Fruit fly (Drosophila melanogaster) whole organism: ENCODE results near the gene CG32537.
A peak's percentile ranks its signal among the peaks of the same experiment; 100 is the strongest.

Experiments used
- CG8478 ChIP-seq: fragments of >200 bp; optimal IDR thresholded peaks from 2 replicates; lab custom pipeline; 2018; ENCODE audit warnings: inconsistent platforms
- Dll ChIP-seq: fragments of >200 bp; optimal IDR thresholded peaks from 2 replicates; lab custom pipeline; 2017
- EcR ChIP-seq, 2 experiments: fragments of >200 bp; optimal IDR thresholded peaks; 2 replicates each; lab custom pipeline; 2017; ENCODE audit warnings: missing biosample characterization in 2 of 2, missing genetic modification characterization in 2 of 2, missing genetic modification reagents in 2 of 2
- pan ChIP-seq: fragments of >200 bp; optimal IDR thresholded peaks from 2 replicates; lab custom pipeline; 2017
- psq ChIP-seq: fragments of >200 bp; optimal IDR thresholded peaks from 2 replicates; lab custom pipeline; 2017
- usp ChIP-seq: fragments of >200 bp; optimal IDR thresholded peaks from 2 replicates; lab custom pipeline; 2017; ENCODE audit warnings: missing biosample characterization, missing genetic modification characterization, mixed read lengths

Gene CG32537

DNA sequence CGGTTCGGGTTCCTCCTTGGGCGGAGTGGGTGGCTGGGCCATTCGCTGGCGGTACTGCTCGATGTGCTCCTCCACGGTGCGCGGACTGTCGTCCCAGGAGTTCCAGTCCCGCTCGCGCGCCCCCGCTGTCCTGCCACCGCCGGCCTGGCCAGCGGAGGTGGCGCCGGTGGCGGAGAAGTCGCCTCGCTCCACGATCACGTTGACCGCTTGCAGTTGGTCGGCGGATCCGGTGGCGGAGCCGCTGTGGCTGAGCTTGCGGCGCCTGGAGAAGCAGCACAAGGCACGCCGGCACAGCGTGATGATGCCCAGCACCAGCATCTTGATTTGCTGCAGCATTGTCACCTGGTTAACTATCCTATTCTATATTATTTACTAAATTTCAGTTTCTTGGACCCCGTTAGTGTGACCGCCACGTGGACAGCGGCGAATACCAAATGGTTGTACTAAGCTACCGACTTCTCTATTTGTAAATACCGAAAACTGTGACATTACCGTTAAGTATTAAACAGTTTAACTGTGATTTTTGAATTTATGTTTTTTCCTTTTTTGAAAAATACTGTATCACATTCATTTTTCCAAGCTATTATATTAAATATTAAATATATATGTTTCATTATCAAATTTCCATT is at the start of gene CG32537, which contains the start of gene CG32536:
Gene CG32537, minus strand, starts transcription at position 51 of the 629 bp plus-strand sequence.
Gene CG32536, minus strand, starts transcription at position 410 of the 629 bp plus-strand sequence.
- TF ChIP-seq usp (GFP tag; lab: Kevin White, UChicago) = no peak
- no peak for TF ChIP-seq EcR (GFP tag; optimal IDR thresholded peaks at IDR 0.05; lab: Kevin White, UChicago)
- no peak for TF ChIP-seq pan
- TF ChIP-seq CG8478 (lab: Kevin White, UChicago) = no peak
- TF ChIP-seq psq (lab: Kevin White, UChicago) = no peak
- no peak for TF ChIP-seq Dll

- TF ChIP-seq pan (no peak), psq (lab: Kevin White, UChicago) (no peak), EcR (GFP tag; optimal IDR thresholded peaks at IDR 0.05; lab: Kevin White, UChicago) (no peak), Dll (no peak), CG8478 (lab: Kevin White, UChicago) (no peak), usp (GFP tag; lab: Kevin White, UChicago) (no peak)
Measured at dm6 chrX:19325729-19326473, 49.6 kb upstream of the CG32537 start.

- TF ChIP-seq usp (GFP tag; lab: Kevin White, UChicago) (no peak), psq (lab: Kevin White, UChicago) (no peak), CG8478 (lab: Kevin White, UChicago) (no peak), EcR (GFP tag; optimal IDR thresholded peaks at IDR 0.05; lab: Kevin White, UChicago) (no peak), Dll (no peak), pan (no peak)
Measured at dm6 chrX:19324576-19325353, 48.4 kb upstream of the CG32537 start.

DNA sequence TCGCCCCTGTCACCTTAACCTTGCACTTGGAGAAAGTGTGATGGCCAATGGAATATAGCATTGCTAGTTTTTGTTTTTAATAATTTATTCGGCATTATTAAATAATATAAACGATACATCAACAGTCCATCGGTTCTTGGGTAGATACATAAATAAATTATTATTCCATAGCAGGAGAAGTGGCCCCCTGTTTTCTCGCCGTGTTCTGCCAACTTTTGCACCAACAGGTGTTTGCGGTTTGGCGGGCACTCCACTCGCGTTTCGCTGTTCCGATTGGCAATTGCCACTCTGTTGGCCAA is 47.4 kb upstream of the CG32537 start:
- no peak for TF ChIP-seq psq (lab: Kevin White, UChicago)
- TF ChIP-seq pan = no peak
- TF ChIP-seq CG8478 (lab: Kevin White, UChicago) = no peak
- no peak for TF ChIP-seq Dll

DNA sequence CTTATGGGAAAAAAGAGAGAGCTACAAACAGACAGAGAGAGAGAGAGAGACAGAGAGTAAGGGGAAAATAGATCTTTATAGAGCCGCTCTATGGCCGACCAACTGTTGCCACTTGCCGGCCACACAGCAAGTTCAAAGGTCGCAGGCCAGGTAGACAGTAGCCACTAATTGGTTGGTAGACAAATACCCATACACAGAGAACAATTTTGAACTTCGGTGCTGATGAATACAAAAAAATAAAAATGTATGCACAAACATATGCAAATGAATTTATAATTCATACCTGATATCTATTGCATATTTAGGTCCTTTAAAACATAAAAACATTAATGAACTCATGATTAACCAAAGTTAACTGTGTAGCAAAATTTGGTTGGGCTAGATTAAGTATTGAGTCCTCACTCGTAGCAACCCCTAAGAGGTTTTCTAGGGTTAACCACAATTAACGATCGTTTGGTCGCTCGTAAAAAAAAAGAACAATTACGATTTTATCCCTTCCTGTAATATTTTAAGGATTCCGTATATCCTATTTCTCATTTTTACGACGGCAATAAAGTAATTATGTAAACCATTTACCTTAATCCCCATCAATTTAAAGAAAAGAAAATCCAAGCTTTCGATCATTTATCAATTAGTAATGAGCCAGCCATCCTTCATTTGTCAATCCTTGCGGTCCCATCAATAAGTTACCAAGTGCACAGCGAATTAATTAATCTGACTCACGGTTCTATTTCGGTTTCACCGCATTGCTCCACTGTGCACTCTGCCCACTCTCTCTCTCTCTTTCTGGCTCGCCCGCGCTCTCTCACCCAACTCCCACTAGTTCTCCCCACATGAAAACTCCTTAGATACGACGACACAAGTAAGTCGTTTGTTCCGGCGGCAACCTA is 46.9 kb upstream of the CG32537 start:
- TF ChIP-seq CG8478 (lab: Kevin White, UChicago) (no peak), pan (no peak), EcR (GFP tag; optimal IDR thresholded peaks at IDR 0.05; lab: Kevin White, UChicago) (no peak), psq (lab: Kevin White, UChicago) (no peak), usp (GFP tag; lab: Kevin White, UChicago) (no peak), Dll (no peak)

DNA sequence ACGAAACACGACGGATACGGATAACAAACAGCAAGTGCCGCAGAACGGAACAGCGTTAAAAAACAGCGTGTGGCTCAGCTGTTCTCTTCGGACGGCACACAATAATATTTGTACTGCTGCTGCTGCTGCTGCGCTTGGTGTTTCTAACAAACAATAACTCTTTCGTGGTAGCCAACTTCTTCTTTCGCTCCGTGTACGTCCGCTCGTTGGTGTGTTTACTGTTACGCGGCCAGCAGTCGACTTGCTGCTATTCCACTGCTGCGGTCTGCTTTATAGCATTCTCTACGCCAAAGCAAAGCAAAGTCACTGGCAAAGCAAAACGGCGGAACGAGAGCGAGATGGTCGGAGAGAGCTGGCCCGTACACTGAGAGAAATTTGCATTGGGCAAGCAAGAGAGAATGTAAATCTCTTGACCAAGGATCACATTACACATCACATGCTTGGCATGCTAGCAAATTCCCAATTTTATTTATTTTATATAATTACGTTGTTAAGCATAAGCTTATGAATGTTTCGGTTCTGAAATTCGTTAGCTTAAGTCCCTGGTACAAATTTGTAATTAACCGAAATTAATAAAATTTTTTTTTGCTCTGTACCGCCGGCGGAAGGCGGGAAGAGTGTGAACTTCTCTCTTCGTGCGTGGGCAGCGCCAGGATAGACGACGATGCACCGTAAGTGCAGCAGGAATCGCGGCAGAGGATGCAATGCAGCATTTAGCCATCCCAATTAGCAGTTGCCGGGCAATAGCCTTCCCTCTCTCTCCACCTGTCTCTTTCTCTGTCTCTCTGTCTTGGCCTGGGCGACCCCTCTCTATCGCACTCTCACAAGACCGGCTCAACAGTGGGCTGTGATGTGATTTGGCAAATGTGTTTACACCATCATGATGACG is 45.7 kb upstream of the CG32537 start, which contains the start of gene out:
Gene out, minus strand, starts transcription at position 287 of the 889 bp plus-strand sequence.
- TF ChIP-seq Dll (peak; percentile 54), EcR (GFP tag; optimal IDR thresholded peaks at IDR 0.05; lab: Kevin White, UChicago) (no peak)

- TF ChIP-seq pan (no peak), EcR (GFP tag; optimal IDR thresholded peaks at IDR 0.05; lab: Kevin White, UChicago) (no peak), psq (lab: Kevin White, UChicago) (no peak), CG8478 (lab: Kevin White, UChicago) (no peak), usp (GFP tag; lab: Kevin White, UChicago) (no peak), Dll (no peak)
Measured at dm6 chrX:19318924-19319323, 42.6 kb upstream of the CG32537 start.

- TF ChIP-seq EcR (GFP tag; optimal IDR thresholded peaks at IDR 0.05; lab: Kevin White, UChicago) = no peak
- TF ChIP-seq CG8478 (lab: Kevin White, UChicago) = no peak
- TF ChIP-seq usp (GFP tag; lab: Kevin White, UChicago) = no peak
- no peak for TF ChIP-seq Dll
Measured at dm6 chrX:19317058-19317767, 40.9 kb upstream of the CG32537 start.

DNA sequence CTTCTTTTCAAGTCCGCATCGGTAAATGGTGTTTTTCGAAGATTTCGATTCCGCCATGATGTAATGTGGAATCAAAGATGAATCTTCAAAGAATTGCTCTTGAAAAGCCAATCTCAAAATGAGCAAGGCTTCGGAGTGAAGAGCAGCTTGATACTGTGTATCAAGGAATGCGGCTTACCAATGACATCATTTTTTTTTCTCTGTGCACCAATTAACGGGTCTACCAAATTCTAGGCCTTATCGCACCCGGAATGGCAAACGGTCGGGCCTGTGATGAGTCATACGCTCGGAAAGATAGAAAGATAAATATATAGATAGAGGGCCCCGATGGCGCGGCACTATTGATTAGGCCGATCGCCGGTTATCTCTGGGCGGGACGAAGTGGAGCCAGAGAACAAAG is 40.2 kb upstream of the CG32537 start:
- TF ChIP-seq EcR (GFP tag; optimal IDR thresholded peaks at IDR 0.05; lab: Kevin White, UChicago) = no peak
- TF ChIP-seq psq (lab: Kevin White, UChicago) = no peak
- no peak for TF ChIP-seq usp (GFP tag; lab: Kevin White, UChicago)
- no peak for TF ChIP-seq pan
- TF ChIP-seq CG8478 (lab: Kevin White, UChicago) = no peak
- TF ChIP-seq Dll = no peak
